Fruit fly (Drosophila melanogaster) whole organism, embryonic: Measurements from ENCODE around the gene CG32700.

Source experiments
- ATbp ChIP-seq: fragments of 200-800 bp; sonication (Bioruptor generic); optimal IDR thresholded peaks from 2 replicates; lab custom pipeline; 2017; ENCODE audit warnings: missing biosample characterization, mild to moderate bottlenecking, missing genetic modification characterization, missing genetic modification reagents
- Bgb ChIP-seq: fragments of 200-800 bp; sonication (Bioruptor generic); IDR thresholded peaks from 2 replicates; pipeline ENCODE4 v1.3.6; 2022; ENCODE audit warnings: missing biosample characterization, missing genetic modification characterization; ENCODE audit not compliant: partially characterized antibody
- CG10462 ChIP-seq: fragments of 200-800 bp; sonication (Bioruptor generic); optimal IDR thresholded peaks from 2 replicates; lab custom pipeline; 2016; ENCODE audit warnings: missing biosample characterization, missing genetic modification characterization
- CG11696 ChIP-seq: fragments of 200-800 bp; sonication (Bioruptor generic); IDR thresholded peaks from 2 replicates; pipeline ENCODE4 v1.3.6; 2022; ENCODE audit warnings: missing biosample characterization, missing genetic modification characterization
- CG12071 ChIP-seq: fragments of 200-800 bp; sonication (Bioruptor generic); optimal IDR thresholded peaks from 3 replicates; lab custom pipeline; 2018; ENCODE audit warnings: missing biosample characterization, mild to moderate bottlenecking, missing genetic modification characterization
- CG1602 ChIP-seq: fragments of 200-800 bp; sonication (Bioruptor generic); optimal IDR thresholded peaks from 3 replicates; lab custom pipeline; 2016; ENCODE audit warnings: missing biosample characterization, missing genetic modification characterization
- CG17612 ChIP-seq: fragments of 200-800 bp; sonication (Bioruptor generic); IDR thresholded peaks from 2 replicates; pipeline ENCODE4 v1.3.6; 2022; ENCODE audit warnings: missing biosample characterization, missing genetic modification characterization
- CG33557 ChIP-seq: fragments of 200-800 bp; sonication (Bioruptor generic); optimal IDR thresholded peaks from 2 replicates; lab custom pipeline; 2019; ENCODE audit warnings: missing biosample characterization, mild to moderate bottlenecking, missing genetic modification characterization, moderate library complexity
- CG3407 ChIP-seq: fragments of 200-800 bp; sonication (Bioruptor generic); optimal IDR thresholded peaks from 2 replicates; lab custom pipeline; 2018; ENCODE audit warnings: missing biosample characterization, mild to moderate bottlenecking, missing genetic modification characterization
- CG3726 ChIP-seq: fragments of 200-800 bp; sonication (Bioruptor generic); IDR thresholded peaks from 3 replicates; pipeline ENCODE4, ENCODE4 v1.3.6; 2022; ENCODE audit warnings: missing biosample characterization, missing genetic modification characterization
- CG4360 ChIP-seq: fragments of 200-800 bp; sonication (Bioruptor generic); IDR thresholded peaks from 2 replicates; pipeline ENCODE4 v1.3.6; 2022; ENCODE audit warnings: missing biosample characterization, missing genetic modification characterization
- CG4424 ChIP-seq: fragments of 200-800 bp; sonication (Bioruptor generic); optimal IDR thresholded peaks from 3 replicates; lab custom pipeline; 2016; ENCODE audit warnings: missing biosample characterization, missing genetic modification characterization
- CG5245 ChIP-seq: fragments of 200-800 bp; sonication (Bioruptor generic); optimal IDR thresholded peaks from 3 replicates; lab custom pipeline; 2016; ENCODE audit warnings: missing biosample characterization, missing genetic modification characterization
- CG8281 ChIP-seq: fragments of 200-800 bp; sonication (Bioruptor generic); optimal IDR thresholded peaks from 2 replicates; lab custom pipeline; 2018; ENCODE audit warnings: missing biosample characterization, mild to moderate bottlenecking, missing genetic modification characterization, moderate library complexity
- Chrac-16 ChIP-seq: fragments of 200-800 bp; sonication (Bioruptor generic); optimal IDR thresholded peaks from 3 replicates; lab custom pipeline; 2016; ENCODE audit warnings: missing biosample characterization, missing genetic modification characterization
- Dll ChIP-seq: fragments of 200-800 bp; sonication (Bioruptor generic); IDR thresholded peaks from 4 replicates; pipeline ENCODE4 v1.3.6; 2022; ENCODE audit warnings: missing biosample characterization, missing genetic modification characterization; ENCODE audit not compliant: partially characterized antibody
- Eip74EF ChIP-seq, 2 experiments: fragments of 200-800 bp in 1 of 2; fragments of >200 bp in 1 of 2; sonication (Bioruptor generic) in 1 of 2; optimal IDR thresholded peaks; 2 replicates each; lab custom pipeline; 2017 to 2019; ENCODE audit warnings: missing biosample characterization in 2 of 2, missing genetic modification characterization in 2 of 2, mild to moderate bottlenecking in 1 of 2, moderate library complexity in 1 of 2
- Ets65A ChIP-seq: fragments of 200-800 bp; sonication (Bioruptor generic); peaks from one replicate; lab custom pipeline; 2016; ENCODE audit warnings: missing biosample characterization, missing genetic modification characterization
- HLH3B ChIP-seq: fragments of 200-800 bp; sonication (Bioruptor generic); IDR thresholded peaks from 2 replicates; pipeline ENCODE4 v1.3.6; 2022; ENCODE audit warnings: missing biosample characterization, missing genetic modification characterization
- HmgD ChIP-seq: fragments of 200-800 bp; sonication (Bioruptor generic); optimal IDR thresholded peaks from 3 replicates; lab custom pipeline; 2016; ENCODE audit warnings: missing biosample characterization, missing genetic modification characterization
- Hr39 ChIP-seq: fragments of >200 bp; optimal IDR thresholded peaks from 2 replicates; lab custom pipeline; 2017
- Hr78 ChIP-seq, 2 experiments: fragments of 200-800 bp in 1 of 2; fragments of >200 bp in 1 of 2; sonication (Bioruptor generic) in 1 of 2; optimal IDR thresholded peaks; 2 replicates each; lab custom pipeline; 2017 to 2019; ENCODE audit warnings: missing biosample characterization in 2 of 2, missing genetic modification characterization in 2 of 2, mild to moderate bottlenecking in 1 of 2, moderate library complexity in 1 of 2
- Neu2 ChIP-seq: fragments of 200-800 bp; sonication (Bioruptor generic); optimal IDR thresholded peaks from 3 replicates; lab custom pipeline; 2016; ENCODE audit warnings: missing biosample characterization, missing genetic modification characterization, borderline replicate concordance
- Oaz ChIP-seq: fragments of 200-800 bp; sonication (Bioruptor generic); IDR thresholded peaks from 2 replicates; pipeline ENCODE4 v1.3.6; 2022; ENCODE audit warnings: missing biosample characterization, missing genetic modification characterization
- Oli ChIP-seq: fragments of 200-800 bp; sonication (Bioruptor generic); optimal IDR thresholded peaks from 2 replicates; lab custom pipeline; 2018; ENCODE audit warnings: missing biosample characterization, mild to moderate bottlenecking, missing genetic modification characterization, moderate library complexity
- Pdp1 ChIP-seq, 2 experiments: fragments of 200-800 bp; sonication (Bioruptor generic); optimal IDR thresholded peaks; 3 replicates each; lab custom pipeline; 2016; ENCODE audit warnings: missing biosample characterization in 2 of 2, missing genetic modification characterization in 2 of 2, mild to moderate bottlenecking in 1 of 2, moderate library complexity in 1 of 2
- Rx ChIP-seq: fragments of 200-800 bp; sonication (Bioruptor generic); IDR thresholded peaks from 2 replicates; pipeline ENCODE4 v1.3.6; 2022; ENCODE audit warnings: missing biosample characterization, missing genetic modification characterization
- Six4 ChIP-seq: fragments of 200-800 bp; sonication (Bioruptor generic); optimal IDR thresholded peaks from 2 replicates; lab custom pipeline; 2016; ENCODE audit warnings: missing biosample characterization, missing genetic modification characterization
- Sry-β ChIP-seq: fragments of 200-800 bp; sonication (Bioruptor generic); optimal IDR thresholded peaks from 2 replicates; lab custom pipeline; 2018; ENCODE audit warnings: missing biosample characterization, mild to moderate bottlenecking, missing genetic modification characterization, moderate library complexity
- Ssrp ChIP-seq: fragments of 200-800 bp; sonication (Bioruptor generic); optimal IDR thresholded peaks from 2 replicates; lab custom pipeline; 2018; ENCODE audit warnings: missing biosample characterization, mild to moderate bottlenecking, missing genetic modification characterization, moderate library complexity
- ash1 ChIP-seq: fragments of 200-800 bp; sonication (Bioruptor generic); optimal IDR thresholded peaks from 2 replicates; lab custom pipeline; 2018; ENCODE audit warnings: missing biosample characterization, mild to moderate bottlenecking, missing genetic modification characterization
- az2 ChIP-seq: fragments of 200-800 bp; sonication (Bioruptor generic); optimal IDR thresholded peaks from 3 replicates; lab custom pipeline; 2016; ENCODE audit warnings: missing biosample characterization, missing genetic modification characterization
- crol ChIP-seq: fragments of 200-800 bp; sonication (Bioruptor generic); IDR thresholded peaks from 2 replicates; pipeline ENCODE4 v1.3.6; 2022; ENCODE audit warnings: missing biosample characterization, missing genetic modification characterization
- dimm ChIP-seq: fragments of 200-800 bp; sonication (Bioruptor generic); IDR thresholded peaks from 2 replicates; pipeline ENCODE4 v1.3.6; 2022; ENCODE audit warnings: missing biosample characterization, missing genetic modification characterization
- fd3F ChIP-seq: fragments of 200-800 bp; sonication (Bioruptor generic); optimal IDR thresholded peaks from 2 replicates; lab custom pipeline; 2018; ENCODE audit warnings: missing biosample characterization, mild to moderate bottlenecking, missing genetic modification characterization, moderate library complexity
- gsb ChIP-seq: fragments of 200-800 bp; sonication (Bioruptor generic); IDR thresholded peaks from 2 replicates; pipeline ENCODE4 v1.3.6; 2022; ENCODE audit warnings: missing biosample characterization, missing genetic modification characterization
- h ChIP-seq: fragments of >200 bp; optimal IDR thresholded peaks from 2 replicates; lab custom pipeline; 2017
- hbn ChIP-seq: fragments of 200-800 bp; sonication (Bioruptor generic); IDR thresholded peaks from 2 replicates; pipeline ENCODE4 v1.3.6; 2022; ENCODE audit warnings: missing biosample characterization, missing genetic modification characterization; ENCODE audit not compliant: partially characterized antibody
- ind ChIP-seq: fragments of 200-800 bp; sonication (Bioruptor generic); optimal IDR thresholded peaks from 3 replicates; lab custom pipeline; 2016; ENCODE audit warnings: missing biosample characterization, missing genetic modification characterization
- insv ChIP-seq, 2 experiments: fragments of 200-800 bp; sonication (Bioruptor generic); optimal IDR thresholded peaks; 3 replicates each; lab custom pipeline; 2016 to 2018; ENCODE audit warnings: missing biosample characterization in 2 of 2, missing genetic modification characterization in 2 of 2
- knrl ChIP-seq: fragments of 200-800 bp; sonication (Bioruptor generic); IDR thresholded peaks from 3 replicates; pipeline ENCODE4 v1.3.6; 2022; ENCODE audit warnings: missing biosample characterization, missing genetic modification characterization; ENCODE audit not compliant: partially characterized antibody
- nerfin-2 ChIP-seq: fragments of 200-800 bp; sonication (Bioruptor generic); IDR thresholded peaks from 2 replicates; pipeline ENCODE4 v1.3.6; 2022; ENCODE audit warnings: missing biosample characterization, missing genetic modification characterization; ENCODE audit not compliant: partially characterized antibody
- pnt ChIP-seq: fragments of 200-800 bp; sonication (Bioruptor generic); optimal IDR thresholded peaks from 3 replicates; lab custom pipeline; 2016; ENCODE audit warnings: missing biosample characterization, missing genetic modification characterization
- ranshi ChIP-seq: fragments of 200-800 bp; sonication (Bioruptor generic); IDR thresholded peaks from 2 replicates; pipeline ENCODE4 v1.3.6; 2022; ENCODE audit warnings: missing biosample characterization, missing genetic modification characterization
- row ChIP-seq: fragments of 200-800 bp; sonication (Bioruptor generic); IDR thresholded peaks from 3 replicates; pipeline ENCODE4 v1.3.6; 2022; ENCODE audit warnings: missing biosample characterization, missing genetic modification characterization
- scrt ChIP-seq: fragments of 200-800 bp; sonication (Bioruptor generic); optimal IDR thresholded peaks from 2 replicates; lab custom pipeline; 2018; ENCODE audit warnings: missing biosample characterization, mild to moderate bottlenecking, missing genetic modification characterization, moderate library complexity
- sisA ChIP-seq: fragments of 200-800 bp; sonication (Bioruptor generic); IDR thresholded peaks from 2 replicates; pipeline ENCODE4 v1.3.6; 2022; ENCODE audit warnings: missing biosample characterization, missing genetic modification characterization
- stwl ChIP-seq: fragments of 200-800 bp; sonication (Bioruptor generic); optimal IDR thresholded peaks from 3 replicates; lab custom pipeline; 2018; ENCODE audit warnings: missing biosample characterization, mild to moderate bottlenecking, missing genetic modification characterization, moderate library complexity
- tap ChIP-seq: fragments of 200-800 bp; optimal IDR thresholded peaks from 3 replicates; lab custom pipeline; 2019; ENCODE audit warnings: missing biosample characterization, mild to moderate bottlenecking, missing genetic modification characterization, moderate library complexity

Gene CG32700

DNA sequence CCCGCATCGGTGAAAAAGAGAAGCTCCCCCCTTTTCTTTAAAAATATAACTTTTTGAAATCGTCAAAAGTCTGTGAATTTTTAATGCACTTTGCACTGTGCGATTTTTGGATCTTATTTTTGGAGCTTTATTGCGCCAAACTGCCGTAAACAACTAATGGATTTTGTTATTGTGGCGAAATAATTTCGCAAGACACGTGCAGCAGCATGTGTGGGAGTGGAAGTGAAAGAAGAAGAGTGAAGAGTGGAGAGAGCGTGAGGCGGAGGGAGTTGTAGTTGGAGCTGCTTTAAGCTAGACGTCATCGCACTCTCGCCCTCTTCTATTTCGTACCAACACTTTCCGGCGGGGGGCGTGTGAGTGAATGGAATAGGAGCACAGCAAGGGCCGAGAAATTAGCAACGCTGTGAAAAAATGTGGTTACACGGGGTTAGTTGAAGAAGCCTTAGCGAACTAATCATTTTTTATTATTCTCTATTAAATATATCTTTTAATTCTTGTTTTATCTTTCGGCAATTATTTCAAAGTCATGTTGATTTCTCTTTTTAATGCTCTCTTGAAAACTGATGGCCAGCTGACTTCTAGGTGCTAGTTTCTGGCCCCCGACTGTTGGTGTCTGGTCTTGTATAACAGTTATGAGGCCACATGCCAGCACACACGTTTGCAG is 32.9 kb upstream of the CG32700 start (continued):
- peak; percentile 89 for TF ChIP-seq CG33557 (GFP tag; lab: Kevin White, UChicago)
- TF ChIP-seq Rx (GFP tag; lab: Robert Waterston, UW): peak; percentile 85
- peak; percentile 78 to 97 for TF ChIP-seq Pdp1 (GFP tag; optimal IDR thresholded peaks at IDR 0.05; lab: Kevin White, UChicago)
- TF ChIP-seq Dll (GFP tag; lab: Robert Waterston, UW): no peak
- TF ChIP-seq gsb: peak; percentile 78
- no peak for TF ChIP-seq Neu2 (GFP tag; lab: Kevin White, UChicago)
- TF ChIP-seq Six4 (GFP tag; lab: Kevin White, UChicago): peak; percentile 78
- no peak for TF ChIP-seq knrl (GFP tag; lab: Robert Waterston, UW)
- peak; percentile 72 for TF ChIP-seq CG5245 (GFP tag; lab: Kevin White, UChicago)
- TF ChIP-seq Hr78 (GFP tag; optimal IDR thresholded peaks at IDR 0.05; lab: Kevin White, UChicago): peak in 1 of 2 experiments; percentile 83
- peak; percentile 97 for TF ChIP-seq row
- TF ChIP-seq CG3726 (GFP tag; lab: Robert Waterston, UW): peak; percentile 85; the same call in 2 of the 3 replicates
- no peak for TF ChIP-seq Bgb (GFP tag; lab: Robert Waterston, UW)
- TF ChIP-seq scrt (GFP tag; lab: Kevin White, UChicago): peak; percentile 91
- peak; percentile 96 for TF ChIP-seq Oli (tag; lab: Kevin White, UChicago)
- TF ChIP-seq CG12071: peak; percentile 88
- TF ChIP-seq ATbp (GFP tag; lab: Kevin White, UChicago): peak; percentile 96
- TF ChIP-seq ash1 (GFP tag; lab: Kevin White, UChicago): peak; percentile 21
- TF ChIP-seq CG17612 (GFP tag; lab: Robert Waterston, UW): peak; percentile 80
- peak; percentile 88 for TF ChIP-seq Oaz (GFP tag; lab: Robert Waterston, UW)
- peak; percentile 61 for TF ChIP-seq pnt (GFP tag; lab: Kevin White, UChicago)
- TF ChIP-seq CG4424 (GFP tag; lab: Kevin White, UChicago): peak; percentile 89
- TF ChIP-seq Ets65A (GFP tag; lab: Kevin White, UChicago): peak; percentile 94
- TF ChIP-seq nerfin-2 (GFP tag; lab: Robert Waterston, UW): no peak
- TF ChIP-seq CG4360 (GFP tag; lab: Robert Waterston, UW): peak; percentile 60
- peak; percentile 90 for TF ChIP-seq fd3F (GFP tag; lab: Kevin White, UChicago)
- peak; percentile 84 for TF ChIP-seq crol (GFP tag; lab: Robert Waterston, UW)
- peak; percentile 92 for TF ChIP-seq ind (GFP tag; lab: Kevin White, UChicago)
- peak; percentile 86 for TF ChIP-seq CG1602 (GFP tag; lab: Kevin White, UChicago)
- TF ChIP-seq stwl (tag; lab: Kevin White, UChicago): no peak
- peak; percentile 92 for TF ChIP-seq HLH3B
- TF ChIP-seq hbn (GFP tag; lab: Robert Waterston, UW): no peak
- TF ChIP-seq sisA: peak; percentile 93
- peak; percentile 79 for TF ChIP-seq CG10462 (GFP tag; lab: Kevin White, UChicago)
- peak; percentile 90 for TF ChIP-seq Chrac-16
- peak in 1 of 2 experiments; percentile 89 for TF ChIP-seq Eip74EF (GFP tag; optimal IDR thresholded peaks at IDR 0.05; lab: Kevin White, UChicago)
- TF ChIP-seq HmgD: no peak
- peak in 1 of 2 experiments; percentile 61 for TF ChIP-seq insv (GFP tag; optimal IDR thresholded peaks at IDR 0.05; lab: Kevin White, UChicago)
- peak; percentile 31 for TF ChIP-seq Sry-β
- TF ChIP-seq Hr39 (lab: Kevin White, UChicago): no peak
- peak; percentile 75 for TF ChIP-seq CG8281 (tag; lab: Kevin White, UChicago)
- TF ChIP-seq dimm (GFP tag; lab: Robert Waterston, UW): peak; percentile 63; the same call in 1 of the 2 replicates
- TF ChIP-seq h (lab: Kevin White, UChicago): no peak
- TF ChIP-seq CG3407: peak; percentile 89
- peak; percentile 93 for TF ChIP-seq Ssrp (tag; lab: Kevin White, UChicago)
- peak; percentile 98 for TF ChIP-seq CG11696
- peak; percentile 94 for TF ChIP-seq tap (tag; lab: Kevin White, UChicago)
- TF ChIP-seq ranshi: peak; percentile 88
- TF ChIP-seq az2 (GFP tag; lab: Kevin White, UChicago): peak; percentile 89
